Worm (Caenorhabditis elegans) whole organism, early embryonic: ENCODE measurements around the gene col-184.

Experiments used
- aly-1 ChIP-seq: sonication (generic microtip); optimal IDR thresholded peaks from 2 replicates; lab custom pipeline; 2016; ENCODE audit warnings: missing genetic modification characterization, missing compliant biosample characterization
- ama-1 ChIP-seq: fragments of 150-350 bp; optimal IDR thresholded peaks from 2 replicates; lab custom pipeline; 2014
- ceh-13 ChIP-seq: fragments of 200-800 bp; sonication (Bioruptor generic); optimal IDR thresholded peaks from 2 replicates; lab custom pipeline; 2018; ENCODE audit warnings: mild to moderate bottlenecking, missing genetic modification characterization, missing compliant biosample characterization
- flt-1 ChIP-seq: fragments of 200-800 bp; sonication (Bioruptor generic); IDR thresholded peaks from 2 replicates; pipeline ENCODE4 v1.3.6; 2022; ENCODE audit warnings: missing genetic modification characterization, missing compliant biosample characterization
- tbx-37 ChIP-seq: fragments of 200-800 bp; sonication (Bioruptor generic); conservative IDR thresholded peaks from 2 replicates; pipeline ENCODE4 v1.3.6; 2022; ENCODE audit warnings: missing genetic modification reagents, missing genetic modification characterization, missing compliant biosample characterization

ce11 chrX:13502282-13502681, 33.0 kb downstream of the col-184 start:
- no peak for TF ChIP-seq ceh-13 (GFP tag; lab: Kevin White, UChicago)
- no peak for TF ChIP-seq flt-1 (GFP tag; lab: Robert Waterston, UW)
- no peak for TF ChIP-seq aly-1 (tag; lab: Kevin White, UChicago)
- TF ChIP-seq tbx-37 (GFP tag; lab: Robert Waterston, UW), result no peak
- no peak for TF ChIP-seq ama-1 (lab: Kevin White, UChicago)
